Worm (Caenorhabditis elegans): Measurements from ENCODE around the gene irld-52.

The irld-52 gene

ce11 chrV:15767385-15767784, 12.1 kb upstream of the irld-52 start (continued):
- TF ChIP-seq Y56A3A.18 (GFP tag; IDR thresholded peaks at IDR 0.05) = peak; percentile 66
- peak; percentile 80 for TF ChIP-seq rcor-1 (GFP tag; IDR thresholded peaks at IDR 0.05)
- TF ChIP-seq aptf-3 (GFP tag; IDR thresholded peaks at IDR 0.05) = peak; percentile 95; the same call in 1 of the 2 replicates
- TF ChIP-seq Y53F4B.3 (GFP tag; IDR thresholded peaks at IDR 0.05) = peak; percentile 76
- TF ChIP-seq attf-3 (GFP tag; conservative IDR thresholded peaks at IDR 0.05) = 0 out of 2 replicates have a peak, but pooled peaks have one; percentile 35
- peak; percentile 74 for TF ChIP-seq F39B2.1 (GFP tag; IDR thresholded peaks at IDR 0.05)
- TF ChIP-seq ceh-91 (GFP tag; IDR thresholded peaks at IDR 0.05) = 0 out of 2 replicates have a peak, but pooled peaks have one; percentile 19
- TF ChIP-seq cebp-2 (GFP tag; IDR thresholded peaks at IDR 0.05) = peak; percentile 94; the same call in 1 of the 2 replicates
- peak; percentile 22 for TF ChIP-seq mes-4 (tag; optimal IDR thresholded peaks at IDR 0.05)
- TF ChIP-seq pbrm-1 (GFP tag; IDR thresholded peaks at IDR 0.05) = peak; percentile 76
- peak; percentile 80 for TF ChIP-seq ztf-18 (tag; optimal IDR thresholded peaks at IDR 0.05)
- peak; percentile 69 for TF ChIP-seq hsf-1 (GFP tag; IDR thresholded peaks at IDR 0.05)
- peak; percentile 75 for TF ChIP-seq hmg-20 (GFP tag; IDR thresholded peaks at IDR 0.05)
- TF ChIP-seq egrh-3 (GFP tag; IDR thresholded peaks at IDR 0.05) = peak; percentile 41; the same call in 1 of the 2 replicates
- peak; percentile 27; the same call in 1 of the 2 replicates for TF ChIP-seq F33H1.4 (GFP tag; IDR thresholded peaks at IDR 0.05)

ce11 chrV:15769072-15769471, 10.4 kb upstream of the irld-52 start, which contains the start of gene F57A10.4:
TSS of gene F57A10.4 (plus strand) at chrV:15769438.
- TF ChIP-seq attf-3 (GFP tag; conservative IDR thresholded peaks at IDR 0.05) (no peak), Y79H2A.3 (GFP tag; conservative IDR thresholded peaks at IDR 0.05) (no peak), ccch-3 (GFP tag; optimal IDR thresholded peaks at IDR 0.05) (no peak), mes-4 (tag; optimal IDR thresholded peaks at IDR 0.05) (no peak), rec-8 (tag; optimal IDR thresholded peaks at IDR 0.05) (no peak), madf-8 (GFP tag; conservative IDR thresholded peaks at IDR 0.05) (no peak), lin-40 (tag; optimal IDR thresholded peaks at IDR 0.05) (no peak), cebp-1 (GFP tag; IDR thresholded peaks at IDR 0.05) (no peak), cebp-1 (tag; optimal IDR thresholded peaks at IDR 0.05) (no peak), madf-6 (GFP tag; IDR thresholded peaks at IDR 0.05) (peak; percentile 38; the same call in 1 of the 2 replicates), hlh-12 (tag; optimal IDR thresholded peaks at IDR 0.05) (no peak), D2030.7 (GFP tag; IDR thresholded peaks at IDR 0.05) (peak; percentile 46; the same call in 1 of the 2 replicates), egl-18 (GFP tag; IDR thresholded peaks at IDR 0.05) (no peak), ceh-40 (GFP tag; IDR thresholded peaks at IDR 0.05) (no peak), ekl-4 (GFP tag; IDR thresholded peaks at IDR 0.05) (no peak), snpc-3.4 (tag; optimal IDR thresholded peaks at IDR 0.05) (no peak), efl-1 (GFP tag; optimal IDR thresholded peaks at IDR 0.05) (peak; percentile 45), ets-4 (GFP tag; optimal IDR thresholded peaks at IDR 0.05) (no peak), Y67H2A.10 (GFP tag; conservative IDR thresholded peaks at IDR 0.05) (no peak), dpl-1 (GFP tag; optimal IDR thresholded peaks at IDR 0.05) (no peak), nhr-27 (tag; optimal IDR thresholded peaks at IDR 0.05) (no peak), nhr-80 (tag; optimal IDR thresholded peaks at IDR 0.05) (no peak), K11D2.4 (GFP tag; IDR thresholded peaks at IDR 0.05) (no peak), ceh-27 (GFP tag; optimal IDR thresholded peaks at IDR 0.05) (no peak), aptf-2 (GFP tag; conservative IDR thresholded peaks at IDR 0.05) (no peak), cebp-2 (GFP tag; IDR thresholded peaks at IDR 0.05) (no peak), ztf-26 (tag; optimal IDR thresholded peaks at IDR 0.05) (no peak), bed-1 (GFP tag; IDR thresholded peaks at IDR 0.05) (no peak), lsy-27 (tag; optimal IDR thresholded peaks at IDR 0.05; ENCODE audit: borderline replicate concordance, insufficient read depth) (no peak), nhr-90 (tag; optimal IDR thresholded peaks at IDR 0.05) (no peak), Y53G8AR.9 (GFP tag; conservative IDR thresholded peaks at IDR 0.05) (no peak), ceh-91 (GFP tag; IDR thresholded peaks at IDR 0.05) (peak; percentile 29; the same call in 1 of the 2 replicates), ceh-100 (GFP tag; IDR thresholded peaks at IDR 0.05) (peak; percentile 85), lag-1 (GFP tag; IDR thresholded peaks at IDR 0.05) (no peak), ztf-3 (GFP tag; optimal IDR thresholded peaks at IDR 0.05) (no peak), gei-17 (GFP tag; optimal IDR thresholded peaks at IDR 0.05) (no peak), zfh-2 (GFP tag; conservative IDR thresholded peaks at IDR 0.05) (no peak)
